Worm (Caenorhabditis elegans) whole organism, L1 larva: Measurements from ENCODE around the gene ZK1058.3.

Source experiments
- C16A3.4 ChIP-seq: fragments of 150-350 bp; optimal IDR thresholded peaks from 2 replicates; lab custom pipeline; 2014; ENCODE audit warnings: missing biosample characterization, missing genetic modification characterization
- F16B12.6 ChIP-seq: fragments of 150-350 bp; optimal IDR thresholded peaks from 2 replicates; lab custom pipeline; 2014; ENCODE audit warnings: missing biosample characterization, missing genetic modification characterization
- aha-1 ChIP-seq: fragments of 150-350 bp; optimal IDR thresholded peaks from 2 replicates; lab custom pipeline; 2014; ENCODE audit warnings: missing biosample characterization, missing genetic modification characterization
- aly-2 ChIP-seq: fragments of 150-350 bp; optimal IDR thresholded peaks from 2 replicates; lab custom pipeline; 2014; ENCODE audit warnings: missing biosample characterization, missing genetic modification characterization
- ama-1 ChIP-seq: fragments of 150-350 bp; optimal IDR thresholded peaks from 2 replicates; lab custom pipeline; 2014
- ces-1 ChIP-seq: fragments of 150-350 bp; optimal IDR thresholded peaks from 2 replicates; lab custom pipeline; 2014; ENCODE audit warnings: missing biosample characterization, missing genetic modification reagents, missing genetic modification characterization
- dpl-1 ChIP-seq, 3 experiments: fragments of 150-350 bp in 2 of 3; sonication (generic microtip) in 1 of 3; optimal IDR thresholded peaks; 2 replicates each; lab custom pipeline; 2014 to 2017; ENCODE audit warnings: missing biosample characterization in 3 of 3, missing genetic modification characterization in 3 of 3, missing genetic modification reagents in 3 of 3
- dsc-1 ChIP-seq: sonication (generic microtip); optimal IDR thresholded peaks from 2 replicates; lab custom pipeline; 2016; ENCODE audit warnings: mild to moderate bottlenecking, missing genetic modification characterization, missing compliant biosample characterization
- efl-3 ChIP-seq: fragments of 200-800 bp; sonication (Bioruptor generic); optimal IDR thresholded peaks from 2 replicates; lab custom pipeline; 2018; ENCODE audit warnings: mild to moderate bottlenecking, missing genetic modification characterization, missing compliant biosample characterization
- egl-27 ChIP-seq, 2 experiments: fragments of 150-350 bp in 1 of 2; sonication (generic microtip); optimal IDR thresholded peaks; 3 replicates each; lab custom pipeline; 2017 to 2018; ENCODE audit warnings: missing biosample characterization in 2 of 2, missing genetic modification characterization in 2 of 2, missing genetic modification reagents in 2 of 2
- elt-2 ChIP-seq: sonication (generic microtip); optimal IDR thresholded peaks from 2 replicates; lab custom pipeline; 2016; ENCODE audit warnings: missing genetic modification characterization, mild to moderate bottlenecking, inconsistent platforms, missing compliant biosample characterization, missing genetic modification reagents
- elt-3 ChIP-seq, 6 experiments: fragments of 150-350 bp in 1 of 6; sonication (generic microtip); optimal IDR thresholded peaks; 2 replicates each; lab custom pipeline; 2017 to 2018; ENCODE audit warnings: missing biosample characterization in 6 of 6, missing genetic modification characterization in 6 of 6, inconsistent platforms in 1 of 6
- fkh-4 ChIP-seq: sonication (generic microtip); optimal IDR thresholded peaks from 2 replicates; lab custom pipeline; 2016; ENCODE audit warnings: missing compliant biosample characterization, missing genetic modification characterization, borderline replicate concordance
- fkh-8 ChIP-seq: sonication (generic microtip); optimal IDR thresholded peaks from 2 replicates; lab custom pipeline; 2016; ENCODE audit warnings: mild to moderate bottlenecking, missing genetic modification characterization, missing compliant biosample characterization
- fos-1 ChIP-seq: fragments of 150-350 bp; optimal IDR thresholded peaks from 2 replicates; lab custom pipeline; 2014; ENCODE audit warnings: missing biosample characterization, missing genetic modification characterization
- grh-1 ChIP-seq: fragments of 200-800 bp; sonication (Bioruptor generic); IDR thresholded peaks from 2 replicates; pipeline ENCODE4 v1.3.6; 2022; ENCODE audit warnings: missing genetic modification reagents, missing genetic modification characterization, missing compliant biosample characterization
- irx-1 ChIP-seq: sonication (generic microtip); optimal IDR thresholded peaks from 2 replicates; lab custom pipeline; 2016; ENCODE audit warnings: missing genetic modification characterization, missing compliant biosample characterization
- lin-13 ChIP-seq: fragments of 150-350 bp; optimal IDR thresholded peaks from 2 replicates; lab custom pipeline; 2014; ENCODE audit warnings: missing biosample characterization, missing genetic modification reagents, missing genetic modification characterization
- lin-14 ChIP-seq: fragments of 200-800 bp; sonication (Bioruptor generic); optimal IDR thresholded peaks from 2 replicates; lab custom pipeline; 2018; ENCODE audit warnings: mild to moderate bottlenecking, missing genetic modification characterization, moderate library complexity, missing compliant biosample characterization
- lin-35 ChIP-seq, 2 experiments: fragments of 150-350 bp; optimal IDR thresholded peaks; 2 replicates each; lab custom pipeline; 2014; ENCODE audit warnings: missing biosample characterization in 2 of 2, missing genetic modification characterization in 2 of 2, missing genetic modification reagents in 2 of 2
- lin-39 ChIP-seq: fragments of 150-350 bp; optimal IDR thresholded peaks from 2 replicates; lab custom pipeline; 2014; ENCODE audit warnings: missing biosample characterization, missing genetic modification reagents, missing genetic modification characterization
- lir-3 ChIP-seq: sonication (generic microtip); optimal IDR thresholded peaks from 2 replicates; lab custom pipeline; 2016; ENCODE audit warnings: mild to moderate bottlenecking, missing genetic modification characterization, moderate library complexity, missing compliant biosample characterization; ENCODE audit not compliant: poor library complexity
- lsy-2 ChIP-seq, 2 experiments: fragments of 150-350 bp; optimal IDR thresholded peaks; 2 replicates each; lab custom pipeline; 2014; ENCODE audit warnings: missing biosample characterization in 2 of 2, missing genetic modification characterization in 2 of 2
- mdl-1 ChIP-seq, 2 experiments: fragments of 150-350 bp; optimal IDR thresholded peaks; 2 replicates each; lab custom pipeline; 2014 to 2017; ENCODE audit warnings: missing biosample characterization in 2 of 2, missing genetic modification characterization in 2 of 2, inconsistent platforms in 1 of 2
- mef-2 ChIP-seq: fragments of 150-350 bp; optimal IDR thresholded peaks from 2 replicates; lab custom pipeline; 2014; ENCODE audit warnings: missing biosample characterization, missing genetic modification characterization
- mep-1 ChIP-seq: fragments of 150-350 bp; optimal IDR thresholded peaks from 2 replicates; lab custom pipeline; 2014; ENCODE audit warnings: missing biosample characterization, missing genetic modification characterization
- nhr-12 ChIP-seq: sonication (generic microtip); optimal IDR thresholded peaks from 2 replicates; lab custom pipeline; 2017; ENCODE audit warnings: missing biosample characterization, missing genetic modification characterization
- nhr-19 ChIP-seq: fragments of 200-800 bp; sonication (Bioruptor generic); conservative IDR thresholded peaks from 2 replicates; pipeline ENCODE4 v1.3.6; 2022; ENCODE audit warnings: missing genetic modification characterization, missing compliant biosample characterization
- nhr-20 ChIP-seq: sonication (generic microtip); optimal IDR thresholded peaks from 2 replicates; lab custom pipeline; 2016; ENCODE audit warnings: mild to moderate bottlenecking, missing genetic modification characterization, missing compliant biosample characterization
- nhr-28 ChIP-seq: fragments of 150-350 bp; optimal IDR thresholded peaks from 2 replicates; lab custom pipeline; 2014; ENCODE audit warnings: missing biosample characterization, missing genetic modification characterization
- nhr-47 ChIP-seq: sonication (generic microtip); optimal IDR thresholded peaks from 2 replicates; lab custom pipeline; 2016; ENCODE audit warnings: mild to moderate bottlenecking, missing genetic modification characterization, moderate library complexity, missing compliant biosample characterization
- nhr-71 ChIP-seq: sonication (generic microtip); optimal IDR thresholded peaks from 2 replicates; lab custom pipeline; 2016; ENCODE audit warnings: mild to moderate bottlenecking, missing genetic modification characterization, moderate library complexity, missing compliant biosample characterization
- nhr-84 ChIP-seq: sonication (generic microtip); optimal IDR thresholded peaks from 2 replicates; lab custom pipeline; 2017; ENCODE audit warnings: missing biosample characterization, missing genetic modification characterization
- pag-3 ChIP-seq: sonication (generic microtip); optimal IDR thresholded peaks from 2 replicates; lab custom pipeline; 2017; ENCODE audit warnings: missing genetic modification characterization, mild to moderate bottlenecking, missing compliant biosample characterization, antibody characterized with exemption, borderline replicate concordance; ENCODE audit not compliant: insufficient read depth
- pax-3 ChIP-seq: fragments of 200-800 bp; sonication (Bioruptor generic); optimal IDR thresholded peaks from 2 replicates; lab custom pipeline; 2018; ENCODE audit warnings: mild to moderate bottlenecking, missing genetic modification characterization, moderate library complexity, missing compliant biosample characterization
- rnt-1 ChIP-seq: sonication (generic microtip); optimal IDR thresholded peaks from 2 replicates; lab custom pipeline; 2016; ENCODE audit warnings: mild to moderate bottlenecking, missing genetic modification characterization, moderate library complexity, missing compliant biosample characterization
- snpc-4 ChIP-seq: fragments of 150-350 bp; optimal IDR thresholded peaks from 2 replicates; lab custom pipeline; 2014; ENCODE audit warnings: missing biosample characterization, missing genetic modification characterization
- snu-23 ChIP-seq: sonication (generic microtip); optimal IDR thresholded peaks from 2 replicates; lab custom pipeline; 2016; ENCODE audit warnings: missing genetic modification characterization, missing compliant biosample characterization
- sox-4 ChIP-seq: sonication (generic microtip); optimal IDR thresholded peaks from 2 replicates; lab custom pipeline; 2016; ENCODE audit warnings: missing genetic modification characterization, missing compliant biosample characterization
- swsn-7 ChIP-seq: sonication (generic microtip); optimal IDR thresholded peaks from 2 replicates; lab custom pipeline; 2016; ENCODE audit warnings: missing genetic modification characterization, missing compliant biosample characterization
- tlp-1 ChIP-seq: fragments of 150-350 bp; optimal IDR thresholded peaks from 2 replicates; lab custom pipeline; 2014; ENCODE audit warnings: missing biosample characterization, missing genetic modification characterization
- unc-130 ChIP-seq: fragments of 150-350 bp; optimal IDR thresholded peaks from 2 replicates; lab custom pipeline; 2017; ENCODE audit warnings: missing biosample characterization, missing genetic modification characterization, inconsistent platforms
- unc-86 ChIP-seq: sonication (generic microtip); optimal IDR thresholded peaks from 2 replicates; lab custom pipeline; 2016; ENCODE audit warnings: missing genetic modification characterization, missing compliant biosample characterization
- zip-4 ChIP-seq: fragments of 200-800 bp; sonication (Bioruptor generic); optimal IDR thresholded peaks from 2 replicates; lab custom pipeline; 2018; ENCODE audit warnings: mild to moderate bottlenecking, missing genetic modification characterization, moderate library complexity, missing compliant biosample characterization
- ztf-11 ChIP-seq, 2 experiments: sonication (generic microtip); optimal IDR thresholded peaks; 2 replicates each; lab custom pipeline; 2016 to 2017; ENCODE audit warnings: missing genetic modification characterization in 2 of 2, missing biosample characterization in 1 of 2, missing compliant biosample characterization in 1 of 2
- ztf-4 ChIP-seq: fragments of 150-350 bp; optimal IDR thresholded peaks from 2 replicates; lab custom pipeline; 2014; ENCODE audit warnings: missing biosample characterization, missing genetic modification characterization

ZK1058.3 gene

ce11 chrIII:3954220-3954619, 35.6 kb downstream of the ZK1058.3 start (continued):
- peak; percentile 54 for TF ChIP-seq snu-23 (GFP tag; lab: Kevin White, UChicago)
- TF ChIP-seq unc-86, result peak; percentile 22
- TF ChIP-seq swsn-7, result peak; percentile 37
- TF ChIP-seq lin-35 (GFP tag; optimal IDR thresholded peaks at IDR 0.05; lab: Kevin White, UChicago), result peak; percentile 20 to 70
- TF ChIP-seq lsy-2 (tag; optimal IDR thresholded peaks at IDR 0.05; lab: Kevin White, UChicago), result peak; percentile 42 to 58
- TF ChIP-seq mdl-1 (tag; optimal IDR thresholded peaks at IDR 0.05; lab: Kevin White, UChicago), result peak in 1 of 2 experiments; percentile 90
- TF ChIP-seq pax-3, result peak; percentile 57
- TF ChIP-seq fos-1 (tag; lab: Kevin White, UChicago), result no peak
- peak; percentile 46 for TF ChIP-seq dsc-1
- peak; percentile 25 for TF ChIP-seq irx-1 (tag; lab: Kevin White, UChicago)
- TF ChIP-seq efl-3, result no peak
- TF ChIP-seq ces-1 (GFP tag; lab: Kevin White, UChicago), result no peak
- peak in 1 of 3 experiments; percentile 1 for TF ChIP-seq dpl-1 (GFP tag; optimal IDR thresholded peaks at IDR 0.05; lab: Kevin White, UChicago)
- no peak for TF ChIP-seq snpc-4 (tag; lab: Kevin White, UChicago)
- TF ChIP-seq lin-13 (GFP tag; lab: Kevin White, UChicago), result peak; percentile 19
- TF ChIP-seq ztf-11 (tag; optimal IDR thresholded peaks at IDR 0.05; lab: Kevin White, UChicago), result peak in 1 of 2 experiments; percentile 8
- peak; percentile 42 for TF ChIP-seq C16A3.4 (tag; lab: Kevin White, UChicago)
- no peak for TF ChIP-seq elt-2 (tag; lab: Kevin White, UChicago)
- peak; percentile 52 for TF ChIP-seq mep-1 (tag; lab: Kevin White, UChicago)
- TF ChIP-seq ama-1 (lab: Kevin White, UChicago), result peak; percentile 59
- peak; percentile 62 for TF ChIP-seq nhr-20 (tag; lab: Kevin White, UChicago)
- peak; percentile 49; the same call in 1 of the 2 replicates for TF ChIP-seq nhr-19 (GFP tag; lab: Robert Waterston, UW)
- no peak for TF ChIP-seq lin-39 (tag; lab: Kevin White, UChicago)
- TF ChIP-seq ztf-4 (tag; lab: Kevin White, UChicago), result peak; percentile 70
- peak; percentile 34 for TF ChIP-seq rnt-1 (tag; lab: Kevin White, UChicago)
- peak; percentile 38 for TF ChIP-seq lir-3 (tag; lab: Kevin White, UChicago)

DNA sequence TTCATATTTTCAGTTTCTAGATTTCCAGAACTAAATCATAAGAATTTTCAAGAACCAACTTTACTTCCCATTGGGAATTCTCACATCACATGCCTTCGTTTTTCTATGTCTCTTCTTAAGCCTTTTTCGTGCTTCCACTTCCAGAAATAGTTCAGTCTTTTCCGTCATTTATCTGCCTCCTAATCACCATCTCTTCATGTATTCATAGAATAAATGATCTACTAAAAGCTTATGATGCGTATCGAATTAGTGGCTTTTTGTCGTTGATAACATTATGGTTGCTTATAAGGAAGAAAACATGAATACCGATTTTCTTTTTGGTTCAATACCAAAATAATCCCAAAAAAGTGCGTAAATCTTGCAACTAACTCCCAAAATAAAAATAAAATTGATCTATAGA, 36.2 kb downstream of the ZK1058.3 start:
- TF ChIP-seq unc-86, result peak; percentile 30
- peak; percentile 91 for TF ChIP-seq dsc-1
- TF ChIP-seq unc-130 (tag; lab: Kevin White, UChicago), result no peak
- TF ChIP-seq aha-1 (tag; lab: Kevin White, UChicago), result no peak
- TF ChIP-seq zip-4, result no peak
- peak; percentile 10 for TF ChIP-seq nhr-71 (tag; lab: Kevin White, UChicago)
- TF ChIP-seq nhr-47 (tag; lab: Kevin White, UChicago), result peak; percentile 48
- TF ChIP-seq lir-3 (tag; lab: Kevin White, UChicago), result no peak
- TF ChIP-seq pax-3, result peak; percentile 44
- peak; percentile 79 for TF ChIP-seq sox-4
- peak; percentile 80 for TF ChIP-seq fkh-8 (tag; lab: Kevin White, UChicago)

- TF ChIP-seq egl-27 (tag; optimal IDR thresholded peaks at IDR 0.05; lab: Kevin White, UChicago) (no peak), elt-3 (tag; optimal IDR thresholded peaks at IDR 0.05; lab: Kevin White, UChicago) (no peak), zip-4 (no peak), nhr-12 (tag; lab: Kevin White, UChicago) (no peak), irx-1 (tag; lab: Kevin White, UChicago) (no peak), rnt-1 (tag; lab: Kevin White, UChicago) (peak; percentile 21), grh-1 (GFP tag; lab: Robert Waterston, UW) (no peak), nhr-19 (GFP tag; lab: Robert Waterston, UW) (no peak), aly-2 (tag; lab: Kevin White, UChicago) (no peak), nhr-28 (tag; lab: Kevin White, UChicago) (no peak), mdl-1 (tag; optimal IDR thresholded peaks at IDR 0.05; lab: Kevin White, UChicago) (peak in 1 of 2 experiments; percentile 24), ztf-11 (tag; optimal IDR thresholded peaks at IDR 0.05; lab: Kevin White, UChicago) (no peak), fkh-4 (tag; lab: Kevin White, UChicago) (no peak), ces-1 (GFP tag; lab: Kevin White, UChicago) (no peak), pag-3 (tag; lab: Kevin White, UChicago) (no peak), efl-3 (no peak), swsn-7 (peak; percentile 27), lin-39 (tag; lab: Kevin White, UChicago) (no peak), dpl-1 (GFP tag; optimal IDR thresholded peaks at IDR 0.05; lab: Kevin White, UChicago) (peak in 1 of 3 experiments; percentile 15), tlp-1 (tag; lab: Kevin White, UChicago) (no peak), lir-3 (tag; lab: Kevin White, UChicago) (no peak), lin-14 (peak; percentile 80), ama-1 (lab: Kevin White, UChicago) (no peak), mef-2 (tag; lab: Kevin White, UChicago) (no peak), fkh-8 (tag; lab: Kevin White, UChicago) (peak; percentile 47), F16B12.6 (tag; lab: Kevin White, UChicago) (no peak), nhr-84 (no peak)
Observed at ce11 chrIII:3955674-3956073, 37.0 kb downstream of the ZK1058.3 start.
